Worm (Caenorhabditis elegans) whole organism, L2 larva: ENCODE data around the gene F22E5.2.
"Not testable (repeated sequence)": the region's sequence is repeated elsewhere in the genome, so short reads cannot be mapped to it uniquely, and the experiment has no call there.

Experiments used
- C34F6.9 ChIP-seq: fragments of 150-350 bp; optimal IDR thresholded peaks from 2 replicates; lab custom pipeline; 2014; ENCODE audit warnings: missing biosample characterization, missing genetic modification characterization
- F13H6.1 ChIP-seq: sonication (generic microtip); optimal IDR thresholded peaks from 2 replicates; lab custom pipeline; 2016; ENCODE audit warnings: missing genetic modification characterization, missing compliant biosample characterization
- R02D3.7 ChIP-seq: fragments of 150-350 bp; optimal IDR thresholded peaks from 2 replicates; lab custom pipeline; 2014; ENCODE audit warnings: missing biosample characterization, missing genetic modification characterization
- Y55F3AM.14 ChIP-seq: fragments of 200-800 bp; sonication (Bioruptor generic); optimal IDR thresholded peaks from 2 replicates; lab custom pipeline; 2018; ENCODE audit warnings: mild to moderate bottlenecking, missing genetic modification characterization, missing compliant biosample characterization
- ZK546.5 ChIP-seq: sonication (generic microtip); optimal IDR thresholded peaks from 2 replicates; lab custom pipeline; 2017; ENCODE audit warnings: missing biosample characterization, missing genetic modification characterization
- alr-1 ChIP-seq: fragments of 150-350 bp; optimal IDR thresholded peaks from 2 replicates; lab custom pipeline; 2014; ENCODE audit warnings: missing biosample characterization, missing genetic modification characterization
- aly-2 ChIP-seq: fragments of 150-350 bp; optimal IDR thresholded peaks from 2 replicates; lab custom pipeline; 2014; ENCODE audit warnings: missing biosample characterization, missing genetic modification characterization
- ama-1 ChIP-seq: fragments of 150-350 bp; optimal IDR thresholded peaks from 2 replicates; lab custom pipeline; 2018; ENCODE audit warnings: inconsistent platforms
- ceh-82 ChIP-seq: fragments of 150-350 bp; optimal IDR thresholded peaks from 2 replicates; lab custom pipeline; 2014; ENCODE audit warnings: missing biosample characterization, missing genetic modification characterization
- crh-2 ChIP-seq: sonication (generic microtip); optimal IDR thresholded peaks from 2 replicates; lab custom pipeline; 2017; ENCODE audit warnings: missing biosample characterization, missing genetic modification characterization
- egl-27 ChIP-seq: sonication (generic microtip); optimal IDR thresholded peaks from 3 replicates; lab custom pipeline; 2017; ENCODE audit warnings: missing biosample characterization, missing genetic modification reagents, missing genetic modification characterization
- elt-3 ChIP-seq: sonication (generic microtip); optimal IDR thresholded peaks from 2 replicates; lab custom pipeline; 2017; ENCODE audit warnings: missing biosample characterization, missing genetic modification characterization
- fos-1 ChIP-seq: fragments of 150-350 bp; optimal IDR thresholded peaks from 2 replicates; lab custom pipeline; 2014; ENCODE audit warnings: missing biosample characterization, missing genetic modification characterization
- gmeb-1 ChIP-seq: fragments of 150-350 bp; optimal IDR thresholded peaks from 2 replicates; lab custom pipeline; 2014; ENCODE audit warnings: missing biosample characterization, missing genetic modification characterization
- lin-11 ChIP-seq: fragments of 150-350 bp; sonication (generic microtip); optimal IDR thresholded peaks from 2 replicates; lab custom pipeline; 2014; ENCODE audit warnings: missing biosample characterization, missing genetic modification characterization, inconsistent platforms, mixed read lengths
- mab-5 ChIP-seq: fragments of 150-350 bp; optimal IDR thresholded peaks from 2 replicates; lab custom pipeline; 2014; ENCODE audit warnings: missing biosample characterization, missing genetic modification characterization
- mbf-1 ChIP-seq: sonication (generic microtip); optimal IDR thresholded peaks from 2 replicates; lab custom pipeline; 2017; ENCODE audit warnings: missing biosample characterization, missing genetic modification characterization
- mdl-1 ChIP-seq, 2 experiments: fragments of 150-350 bp in 1 of 2; sonication (generic microtip) in 1 of 2; optimal IDR thresholded peaks; 2 replicates each; lab custom pipeline; 2017; ENCODE audit warnings: missing biosample characterization in 2 of 2, missing genetic modification characterization in 2 of 2
- nhr-11 ChIP-seq: fragments of 150-350 bp; optimal IDR thresholded peaks from 2 replicates; lab custom pipeline; 2014; ENCODE audit warnings: missing biosample characterization, missing genetic modification characterization
- nhr-12 ChIP-seq: fragments of 150-350 bp; optimal IDR thresholded peaks from 2 replicates; lab custom pipeline; 2014; ENCODE audit warnings: missing biosample characterization, missing genetic modification characterization
- nhr-129 ChIP-seq: fragments of 150-350 bp; optimal IDR thresholded peaks from 2 replicates; lab custom pipeline; 2014; ENCODE audit warnings: missing biosample characterization, missing genetic modification characterization
- nhr-21 ChIP-seq: fragments of 150-350 bp; optimal IDR thresholded peaks from 2 replicates; lab custom pipeline; 2014; ENCODE audit warnings: missing biosample characterization, missing genetic modification characterization
- nhr-237 ChIP-seq: fragments of 150-350 bp; optimal IDR thresholded peaks from 2 replicates; lab custom pipeline; 2014; ENCODE audit warnings: missing biosample characterization, missing genetic modification characterization
- nhr-77 ChIP-seq: fragments of 150-350 bp; optimal IDR thresholded peaks from 2 replicates; lab custom pipeline; 2014; ENCODE audit warnings: missing biosample characterization, missing genetic modification characterization
- sem-4 ChIP-seq: fragments of 150-350 bp; optimal IDR thresholded peaks from 2 replicates; lab custom pipeline; 2014; ENCODE audit warnings: missing biosample characterization, missing genetic modification reagents, missing genetic modification characterization
- skn-1 ChIP-seq: sonication (generic microtip); optimal IDR thresholded peaks from 2 replicates; lab custom pipeline; 2017; ENCODE audit warnings: missing biosample characterization, missing genetic modification characterization
- sma-9 ChIP-seq, 2 experiments: fragments of 150-350 bp in 1 of 2; sonication (generic microtip) in 1 of 2; optimal IDR thresholded peaks; 2 replicates each; lab custom pipeline; 2014 to 2016; ENCODE audit warnings: missing genetic modification characterization in 2 of 2, mild to moderate bottlenecking in 1 of 2, missing biosample characterization in 1 of 2, missing compliant biosample characterization in 1 of 2, missing genetic modification reagents in 1 of 2, moderate library complexity in 1 of 2
- snpc-4 ChIP-seq: fragments of 150-350 bp; optimal IDR thresholded peaks from 2 replicates; lab custom pipeline; 2014; ENCODE audit warnings: missing biosample characterization, missing genetic modification characterization
- unc-55 ChIP-seq: fragments of 150-350 bp; sonication (generic microtip); optimal IDR thresholded peaks from 3 replicates; lab custom pipeline; 2014; ENCODE audit warnings: missing biosample characterization, missing genetic modification reagents, missing genetic modification characterization
- unc-62 ChIP-seq: fragments of 150-350 bp; optimal IDR thresholded peaks from 2 replicates; lab custom pipeline; 2014; ENCODE audit warnings: missing biosample characterization, missing genetic modification reagents, missing genetic modification characterization
- zag-1 ChIP-seq: fragments of 150-350 bp; optimal IDR thresholded peaks from 2 replicates; lab custom pipeline; 2014; ENCODE audit warnings: missing biosample characterization, missing genetic modification characterization
- ztf-1 ChIP-seq: fragments of 200-800 bp; sonication (Bioruptor generic); conservative IDR thresholded peaks from 2 replicates; pipeline ENCODE4 v1.3.6; 2022; ENCODE audit warnings: missing genetic modification characterization, missing compliant biosample characterization
- ztf-11 ChIP-seq: sonication (generic microtip); optimal IDR thresholded peaks from 2 replicates; lab custom pipeline; 2017; ENCODE audit warnings: missing biosample characterization, missing genetic modification characterization

Gene F22E5.2

DNA sequence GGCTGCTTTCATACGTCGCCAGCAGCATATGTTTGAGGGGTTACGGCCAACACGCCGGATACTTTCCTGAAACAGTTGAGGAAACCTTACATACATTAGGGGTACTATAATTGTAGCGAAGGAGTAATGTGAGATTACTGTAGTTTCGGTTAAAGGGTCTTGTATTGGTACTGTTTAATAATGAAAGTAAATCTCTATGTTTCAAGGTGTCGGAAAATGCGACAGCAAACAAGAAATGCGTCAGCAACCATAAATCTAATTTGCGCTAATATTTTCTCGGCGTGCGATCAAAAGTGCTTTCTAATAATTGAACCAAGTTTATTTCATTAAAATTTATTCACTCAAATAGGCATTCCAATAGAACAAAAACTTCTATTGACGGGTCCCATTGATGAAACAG is 7.1 kb downstream of the F22E5.2 start, which contains the start of gene sri-57:
sri-57 (minus strand) TSS at position 101 of the 400 bp plus-strand sequence.
- TF ChIP-seq Y55F3AM.14 (GFP tag; lab: Kevin White, UChicago); nhr-129 (tag; lab: Kevin White, UChicago); sem-4: not testable (repeated sequence)

DNA sequence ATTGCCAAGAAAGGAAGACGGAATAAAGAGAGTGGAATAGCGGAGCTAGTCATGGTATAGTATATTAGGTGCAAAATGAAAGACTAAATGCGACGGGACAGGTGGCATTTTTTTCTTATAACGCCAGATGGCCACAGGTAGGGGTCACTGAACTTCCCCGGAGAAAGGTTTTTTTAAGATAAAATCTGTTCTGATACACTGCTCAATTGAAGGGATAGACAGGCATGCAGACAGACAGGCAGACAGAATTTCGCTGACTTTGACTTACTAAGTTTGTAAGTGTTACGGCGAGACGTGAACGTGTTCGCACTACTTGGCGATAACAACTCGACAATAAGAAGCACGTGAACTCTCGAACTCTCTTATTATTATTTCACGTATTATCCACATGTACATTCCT is 8.4 kb downstream of the F22E5.2 start, which contains the start of the genes F22E5.20 and F22E5.1:
F22E5.20 (minus strand) TSS at position 101 of the 400 bp plus-strand sequence.
F22E5.1 (plus strand) TSS at position 242 of the 400 bp plus-strand sequence.
- TF ChIP-seq zag-1, R02D3.7, sem-4: not testable (repeated sequence)

DNA sequence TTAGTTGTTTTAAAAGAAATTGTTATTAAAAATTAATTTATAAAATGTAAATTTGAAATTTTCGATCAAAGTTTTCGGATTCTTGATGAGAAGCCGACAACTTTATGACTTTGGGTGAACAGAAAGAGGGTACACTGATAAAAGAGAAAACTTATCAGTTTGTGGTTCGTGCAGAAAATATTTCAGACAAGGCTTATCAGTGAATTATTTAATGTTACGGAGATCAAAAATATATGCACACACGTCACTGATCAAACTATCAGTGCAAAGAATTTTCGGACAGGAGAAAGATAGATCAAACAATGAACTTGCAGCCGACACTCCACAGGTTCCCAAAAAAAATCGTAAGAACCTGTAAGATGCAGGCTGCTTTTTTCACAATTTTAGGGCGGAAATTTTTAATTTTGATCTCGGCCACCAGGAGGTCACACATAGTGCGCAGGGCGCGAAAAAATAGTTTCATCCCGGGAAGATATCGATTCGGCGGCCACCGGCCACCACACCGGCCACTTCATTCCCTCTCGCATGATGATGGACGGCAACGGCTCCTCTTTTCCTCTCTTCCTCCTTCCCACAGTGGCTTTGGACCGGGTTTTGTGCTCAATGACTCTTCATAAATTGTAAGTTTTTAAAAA is 12.5 kb downstream of the F22E5.2 start, which contains the start of gene F22E5.17:
F22E5.17 (plus strand) TSS at position 508 of the 635 bp plus-strand sequence.
- peak; percentile 77 for TF ChIP-seq sma-9 (GFP tag; optimal IDR thresholded peaks at IDR 0.05; lab: Kevin White, UChicago)
- no peak for TF ChIP-seq sma-9 (tag; optimal IDR thresholded peaks at IDR 0.05; lab: Kevin White, UChicago)
- TF ChIP-seq elt-3: no peak
- no peak for TF ChIP-seq alr-1 (tag; lab: Kevin White, UChicago)
- TF ChIP-seq F13H6.1 (tag; lab: Kevin White, UChicago): peak; percentile 1
- TF ChIP-seq fos-1: peak; percentile 88
- TF ChIP-seq nhr-129 (tag; lab: Kevin White, UChicago): no peak
- no peak for TF ChIP-seq ztf-11
- peak; percentile 19 for TF ChIP-seq gmeb-1 (tag; lab: Kevin White, UChicago)
- TF ChIP-seq, all 48 proteins: peak for 4

DNA sequence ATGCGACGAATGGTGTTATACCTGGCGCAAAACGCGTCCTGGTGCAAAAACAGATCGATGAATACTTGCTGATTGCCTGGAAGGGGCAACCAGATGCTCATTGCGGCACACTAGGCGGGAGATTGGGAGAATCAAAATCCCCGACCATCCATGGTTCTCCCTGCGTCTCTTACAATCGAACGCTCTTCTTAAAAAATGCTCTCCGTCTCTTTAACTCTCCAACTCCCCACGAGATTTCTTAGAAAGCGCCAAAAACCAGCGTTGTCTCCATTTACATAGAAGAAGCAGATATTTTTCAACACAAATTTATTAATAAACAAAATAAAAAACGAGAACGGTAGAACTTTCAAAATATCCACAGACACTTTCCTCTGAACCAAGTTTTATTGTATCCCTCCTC is 15.9 kb downstream of the F22E5.2 start, which contains the start of gene F34D6.1:
F34D6.1 (minus strand) TSS at position 101 of the 400 bp plus-strand sequence.
- no peak for TF ChIP-seq egl-27
- TF ChIP-seq nhr-21: no peak
- no peak for TF ChIP-seq sma-9 (GFP tag; optimal IDR thresholded peaks at IDR 0.05; lab: Kevin White, UChicago)
- no peak for TF ChIP-seq sma-9 (tag; optimal IDR thresholded peaks at IDR 0.05; lab: Kevin White, UChicago)

DNA sequence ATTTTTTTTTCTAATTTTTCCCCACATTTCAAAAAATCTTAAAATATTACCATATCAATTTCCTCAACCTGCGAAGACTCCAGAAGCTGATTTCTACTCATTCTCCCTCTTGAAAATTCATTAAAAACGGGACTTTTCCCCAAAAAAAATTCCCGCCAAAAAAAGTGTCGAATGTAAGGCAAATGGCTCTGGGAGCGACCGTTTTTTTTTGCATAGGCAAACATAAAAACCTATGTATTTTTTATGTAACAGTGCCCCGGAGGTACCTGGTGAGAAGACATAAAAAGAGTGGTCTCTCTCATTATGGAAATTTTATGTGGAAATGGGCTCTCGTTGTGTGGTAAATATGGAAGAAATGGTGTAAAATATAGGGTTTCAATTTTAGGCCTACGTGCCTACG is 19.0 kb downstream of the F22E5.2 start, which contains the start of gene ceh-87:
ceh-87 (minus strand) TSS at position 101 of the 400 bp plus-strand sequence.
- TF ChIP-seq sem-4 (no peak), nhr-237 (tag; lab: Kevin White, UChicago) (no peak), alr-1 (tag; lab: Kevin White, UChicago) (no peak), skn-1 (tag; lab: Kevin White, UChicago) (no peak), nhr-11 (tag; lab: Kevin White, UChicago) (no peak), nhr-77 (tag; lab: Kevin White, UChicago) (no peak), zag-1 (no peak), snpc-4 (tag; lab: Kevin White, UChicago) (no peak), fos-1 (no peak), F13H6.1 (tag; lab: Kevin White, UChicago) (no peak), crh-2 (no peak), sma-9 (GFP tag; optimal IDR thresholded peaks at IDR 0.05; lab: Kevin White, UChicago) (no peak), sma-9 (tag; optimal IDR thresholded peaks at IDR 0.05; lab: Kevin White, UChicago) (no peak), unc-62 (GFP tag; lab: Kevin White, UChicago) (no peak), lin-11 (tag; lab: Kevin White, UChicago) (no peak), nhr-129 (tag; lab: Kevin White, UChicago) (no peak), mab-5 (tag; lab: Kevin White, UChicago) (no peak), Y55F3AM.14 (GFP tag; lab: Kevin White, UChicago) (no peak), mdl-1 (tag; optimal IDR thresholded peaks at IDR 0.05; lab: Kevin White, UChicago) (no peak)

DNA sequence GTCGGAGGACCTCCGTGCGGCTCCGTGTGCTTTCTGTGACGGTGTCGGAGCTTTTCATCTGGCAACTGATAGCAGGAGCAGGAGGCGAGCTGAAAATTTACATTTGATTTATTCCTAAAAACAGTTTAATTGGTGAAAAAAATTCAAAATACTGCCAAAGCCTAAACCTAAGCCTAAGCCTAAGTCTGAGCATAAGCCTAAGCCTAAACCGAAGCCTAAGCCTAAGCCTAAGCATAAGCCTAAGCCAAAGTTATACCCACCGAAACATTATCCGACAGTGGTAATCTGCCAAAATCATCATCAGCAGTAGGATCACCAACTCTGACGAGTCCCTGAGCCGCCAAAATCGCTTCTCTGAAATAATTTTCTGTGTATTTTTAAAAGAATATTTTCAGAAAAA is 19.6 kb downstream of the F22E5.2 start:
- TF ChIP-seq nhr-12 (tag; lab: Kevin White, UChicago) (no peak), ama-1 (no peak), fos-1 (no peak), mbf-1 (tag; lab: Kevin White, UChicago) (no peak), unc-55 (GFP tag; lab: Kevin White, UChicago) (no peak), sma-9 (GFP tag; optimal IDR thresholded peaks at IDR 0.05; lab: Kevin White, UChicago) (no peak), sma-9 (tag; optimal IDR thresholded peaks at IDR 0.05; lab: Kevin White, UChicago) (no peak), skn-1 (tag; lab: Kevin White, UChicago) (no peak), ceh-82 (tag; lab: Kevin White, UChicago) (no peak), ztf-1 (GFP tag; lab: Robert Waterston, UW) (no peak), aly-2 (tag; lab: Kevin White, UChicago) (no peak), ztf-11 (no peak), C34F6.9 (tag; lab: Kevin White, UChicago) (no peak), ZK546.5 (tag; lab: Kevin White, UChicago) (no peak), lin-11 (tag; lab: Kevin White, UChicago) (no peak)
